Fruit fly (Drosophila melanogaster) whole organism, embryonic: ENCODE measurements around the gene CG16789.
A peak's percentile ranks its signal among the peaks of the same experiment; 100 is the strongest.

Experiments
- Asciz ChIP-seq: fragments of 200-800 bp; sonication (Bioruptor generic); optimal IDR thresholded peaks from 2 replicates; lab custom pipeline; 2017; ENCODE audit warnings: missing biosample characterization, mild to moderate bottlenecking, missing genetic modification characterization, missing genetic modification reagents
- CG11085 ChIP-seq: fragments of 200-800 bp; sonication (Bioruptor generic); IDR thresholded peaks from 2 replicates; pipeline ENCODE4 v1.3.6; 2022; ENCODE audit warnings: missing biosample characterization, missing genetic modification characterization
- CG1233 ChIP-seq: fragments of 200-800 bp; sonication (Bioruptor generic); optimal IDR thresholded peaks from 4 replicates; lab custom pipeline; 2018; ENCODE audit warnings: missing biosample characterization, mild to moderate bottlenecking, missing genetic modification characterization
- CG12769 ChIP-seq: fragments of 200-800 bp; sonication (Bioruptor generic); optimal IDR thresholded peaks from 2 replicates; lab custom pipeline; 2019; ENCODE audit warnings: missing biosample characterization, mild to moderate bottlenecking, missing genetic modification characterization, moderate library complexity
- CG13287 ChIP-seq: fragments of 200-800 bp; sonication (Bioruptor generic); IDR thresholded peaks from 2 replicates; pipeline ENCODE4 v1.3.6; 2022; ENCODE audit warnings: missing biosample characterization, missing genetic modification characterization; ENCODE audit not compliant: partially characterized antibody
- CG14860 ChIP-seq: fragments of 200-800 bp; sonication (Bioruptor generic); IDR thresholded peaks from 3 replicates; pipeline ENCODE4 v1.3.6; 2022; ENCODE audit warnings: missing biosample characterization, missing genetic modification characterization; ENCODE audit not compliant: partially characterized antibody
- CG15696 ChIP-seq: fragments of 200-800 bp; sonication (Bioruptor generic); optimal IDR thresholded peaks from 2 replicates; lab custom pipeline; 2019; ENCODE audit warnings: missing biosample characterization, mild to moderate bottlenecking, missing genetic modification characterization, moderate library complexity
- CG17361 ChIP-seq: fragments of 200-800 bp; sonication (Bioruptor generic); IDR thresholded peaks from 3 replicates; pipeline ENCODE4 v1.3.6; 2022; ENCODE audit warnings: missing biosample characterization, missing genetic modification characterization
- CG2199 ChIP-seq: fragments of 200-800 bp; sonication (Bioruptor generic); IDR thresholded peaks from 3 replicates; pipeline ENCODE4 v1.3.6; 2022; ENCODE audit warnings: missing biosample characterization, missing genetic modification characterization
- CG32767 ChIP-seq: fragments of 200-800 bp; sonication (Bioruptor generic); IDR thresholded peaks from 2 replicates; pipeline ENCODE4 v1.3.6; 2022; ENCODE audit warnings: missing biosample characterization, missing genetic modification characterization
- CG33213 ChIP-seq: fragments of 200-800 bp; sonication (Bioruptor generic); optimal IDR thresholded peaks from 3 replicates; lab custom pipeline; 2016; ENCODE audit warnings: missing biosample characterization, missing genetic modification characterization
- CG4424 ChIP-seq: fragments of 200-800 bp; sonication (Bioruptor generic); optimal IDR thresholded peaks from 3 replicates; lab custom pipeline; 2016; ENCODE audit warnings: missing biosample characterization, missing genetic modification characterization
- CG6683 ChIP-seq: fragments of 200-800 bp; sonication (Bioruptor generic); optimal IDR thresholded peaks from 2 replicates; lab custom pipeline; 2017; ENCODE audit warnings: missing biosample characterization, mild to moderate bottlenecking, missing genetic modification characterization, missing genetic modification reagents
- CG8281 ChIP-seq: fragments of 200-800 bp; sonication (Bioruptor generic); optimal IDR thresholded peaks from 2 replicates; lab custom pipeline; 2018; ENCODE audit warnings: missing biosample characterization, mild to moderate bottlenecking, missing genetic modification characterization, moderate library complexity
- CG8765 ChIP-seq: fragments of 200-800 bp; sonication (Bioruptor generic); IDR thresholded peaks from 2 replicates; pipeline ENCODE4 v1.3.6; 2022; ENCODE audit warnings: missing biosample characterization, missing genetic modification characterization
- Dp ChIP-seq: fragments of 200-800 bp; sonication (Bioruptor generic); optimal IDR thresholded peaks from 2 replicates; lab custom pipeline; 2018; ENCODE audit warnings: missing biosample characterization, mild to moderate bottlenecking, missing genetic modification characterization, moderate library complexity
- Eip74EF ChIP-seq, 2 experiments: fragments of 200-800 bp in 1 of 2; fragments of >200 bp in 1 of 2; sonication (Bioruptor generic) in 1 of 2; optimal IDR thresholded peaks; 2 replicates each; lab custom pipeline; 2017 to 2019; ENCODE audit warnings: missing biosample characterization in 2 of 2, missing genetic modification characterization in 2 of 2, mild to moderate bottlenecking in 1 of 2, moderate library complexity in 1 of 2
- Ets97D ChIP-seq: fragments of 200-800 bp; sonication (Bioruptor generic); optimal IDR thresholded peaks from 3 replicates; lab custom pipeline; 2016; ENCODE audit warnings: missing biosample characterization, missing genetic modification characterization
- Fer3 ChIP-seq: fragments of 200-800 bp; sonication (Bioruptor generic); optimal IDR thresholded peaks from 2 replicates; lab custom pipeline; 2018; ENCODE audit warnings: missing biosample characterization, mild to moderate bottlenecking, missing genetic modification characterization, moderate library complexity
- Lpt ChIP-seq: fragments of >200 bp; optimal IDR thresholded peaks from 2 replicates; lab custom pipeline; 2018; ENCODE audit warnings: missing biosample characterization, missing genetic modification characterization
- NFAT ChIP-seq: fragments of 200-800 bp; sonication (Bioruptor generic); IDR thresholded peaks from 2 replicates; pipeline ENCODE4 v1.3.6; 2022; ENCODE audit warnings: missing biosample characterization, missing genetic modification characterization
- Pdp1 ChIP-seq, 2 experiments: fragments of 200-800 bp; sonication (Bioruptor generic); optimal IDR thresholded peaks; 3 replicates each; lab custom pipeline; 2016; ENCODE audit warnings: missing biosample characterization in 2 of 2, missing genetic modification characterization in 2 of 2, mild to moderate bottlenecking in 1 of 2, moderate library complexity in 1 of 2
- Sry-β ChIP-seq: fragments of 200-800 bp; sonication (Bioruptor generic); optimal IDR thresholded peaks from 2 replicates; lab custom pipeline; 2018; ENCODE audit warnings: missing biosample characterization, mild to moderate bottlenecking, missing genetic modification characterization, moderate library complexity
- Taf1 ChIP-seq: fragments of 200-800 bp; sonication (Bioruptor generic); IDR thresholded peaks from 2 replicates; pipeline ENCODE4 v1.3.6; 2022; ENCODE audit warnings: missing biosample characterization, missing genetic modification characterization
- Trl ChIP-seq, 3 experiments: fragments of >200 bp in 2 of 3; fragments of 200-800 bp in 1 of 3; sonication (Bioruptor generic) in 1 of 3; optimal IDR thresholded peaks; 2 replicates in 1 of 3; 3 replicates in 2 of 3; lab custom pipeline; 2016 to 2017; ENCODE audit warnings: missing biosample characterization in 1 of 3, missing genetic modification characterization in 1 of 3
- chinmo ChIP-seq: fragments of 200-800 bp; sonication (Bioruptor generic); IDR thresholded peaks from 4 replicates; pipeline ENCODE4 v1.3.6; 2022; ENCODE audit warnings: missing biosample characterization, missing genetic modification characterization; ENCODE audit not compliant: partially characterized antibody
- crp ChIP-seq, 2 experiments: fragments of 200-800 bp; sonication (Bioruptor generic); optimal IDR thresholded peaks; 2 replicates in 1 of 2; 3 replicates in 1 of 2; lab custom pipeline; 2017; ENCODE audit warnings: missing biosample characterization in 2 of 2, missing genetic modification characterization in 2 of 2, mild to moderate bottlenecking in 1 of 2, moderate library complexity in 1 of 2
- dm ChIP-seq: fragments of 200-800 bp; sonication (Bioruptor generic); optimal IDR thresholded peaks from 3 replicates; lab custom pipeline; 2016; ENCODE audit warnings: missing biosample characterization, missing genetic modification characterization
- dpn ChIP-seq, 2 experiments: fragments of 200-800 bp; sonication (Bioruptor generic); optimal IDR thresholded peaks; 3 replicates each; lab custom pipeline; 2016; ENCODE audit warnings: missing biosample characterization in 2 of 2, missing genetic modification characterization in 2 of 2
- fd3F ChIP-seq: fragments of 200-800 bp; sonication (Bioruptor generic); optimal IDR thresholded peaks from 2 replicates; lab custom pipeline; 2018; ENCODE audit warnings: missing biosample characterization, mild to moderate bottlenecking, missing genetic modification characterization, moderate library complexity
- hbn ChIP-seq: fragments of 200-800 bp; sonication (Bioruptor generic); IDR thresholded peaks from 2 replicates; pipeline ENCODE4 v1.3.6; 2022; ENCODE audit warnings: missing biosample characterization, missing genetic modification characterization; ENCODE audit not compliant: partially characterized antibody
- ind ChIP-seq: fragments of 200-800 bp; sonication (Bioruptor generic); optimal IDR thresholded peaks from 3 replicates; lab custom pipeline; 2016; ENCODE audit warnings: missing biosample characterization, missing genetic modification characterization
- klu ChIP-seq: fragments of 200-800 bp; sonication (Bioruptor generic); IDR thresholded peaks from 2 replicates; pipeline ENCODE4 v1.3.6; 2022; ENCODE audit warnings: missing biosample characterization, missing genetic modification characterization
- nerfin-1 ChIP-seq: fragments of 200-800 bp; sonication (Bioruptor generic); optimal IDR thresholded peaks from 3 replicates; lab custom pipeline; 2019; ENCODE audit warnings: missing biosample characterization, mild to moderate bottlenecking, missing genetic modification characterization, moderate library complexity
- otp ChIP-seq: fragments of 200-800 bp; sonication (Bioruptor generic); IDR thresholded peaks from 3 replicates; pipeline ENCODE4, ENCODE4 v1.3.6; 2022; ENCODE audit warnings: missing biosample characterization, missing genetic modification characterization
- pb ChIP-seq: fragments of 200-800 bp; sonication (Bioruptor generic); optimal IDR thresholded peaks from 3 replicates; lab custom pipeline; 2016; ENCODE audit warnings: missing biosample characterization, missing genetic modification characterization
- peb ChIP-seq: fragments of 200-800 bp; sonication (Bioruptor generic); IDR thresholded peaks from 2 replicates; pipeline ENCODE4 v1.3.6; 2022; ENCODE audit warnings: missing biosample characterization, missing genetic modification characterization
- salm ChIP-seq: fragments of 200-800 bp; sonication (Bioruptor generic); optimal IDR thresholded peaks from 2 replicates; lab custom pipeline; 2018; ENCODE audit warnings: missing biosample characterization, mild to moderate bottlenecking, missing genetic modification characterization
- sens ChIP-seq: fragments of 200-800 bp; sonication (Bioruptor generic); peaks from one replicate; lab custom pipeline; 2016; ENCODE audit warnings: missing biosample characterization, missing genetic modification characterization
- seq ChIP-seq: fragments of 200-800 bp; sonication (Bioruptor generic); IDR thresholded peaks from 2 replicates; pipeline ENCODE4 v1.3.6; 2022; ENCODE audit warnings: missing biosample characterization, missing genetic modification characterization
- tap ChIP-seq: fragments of 200-800 bp; optimal IDR thresholded peaks from 3 replicates; lab custom pipeline; 2019; ENCODE audit warnings: missing biosample characterization, mild to moderate bottlenecking, missing genetic modification characterization, moderate library complexity
- tio ChIP-seq: fragments of 200-800 bp; sonication (Bioruptor generic); optimal IDR thresholded peaks from 2 replicates; lab custom pipeline; 2017; ENCODE audit warnings: missing biosample characterization, missing genetic modification characterization, inconsistent platforms
- toy ChIP-seq: fragments of 200-800 bp; sonication (Bioruptor generic); IDR thresholded peaks from 2 replicates; pipeline ENCODE4 v1.3.6; 2022; ENCODE audit warnings: missing biosample characterization, missing genetic modification characterization
- trem ChIP-seq: fragments of 200-800 bp; optimal IDR thresholded peaks from 3 replicates; lab custom pipeline; 2019; ENCODE audit warnings: missing biosample characterization, mild to moderate bottlenecking, missing genetic modification characterization, moderate library complexity
- ttk ChIP-seq: fragments of 200-800 bp; sonication (Bioruptor generic); IDR thresholded peaks from 2 replicates; pipeline ENCODE4 v2.1.2; 2022; ENCODE audit warnings: missing biosample characterization, missing genetic modification characterization

CG16789 gene

DNA sequence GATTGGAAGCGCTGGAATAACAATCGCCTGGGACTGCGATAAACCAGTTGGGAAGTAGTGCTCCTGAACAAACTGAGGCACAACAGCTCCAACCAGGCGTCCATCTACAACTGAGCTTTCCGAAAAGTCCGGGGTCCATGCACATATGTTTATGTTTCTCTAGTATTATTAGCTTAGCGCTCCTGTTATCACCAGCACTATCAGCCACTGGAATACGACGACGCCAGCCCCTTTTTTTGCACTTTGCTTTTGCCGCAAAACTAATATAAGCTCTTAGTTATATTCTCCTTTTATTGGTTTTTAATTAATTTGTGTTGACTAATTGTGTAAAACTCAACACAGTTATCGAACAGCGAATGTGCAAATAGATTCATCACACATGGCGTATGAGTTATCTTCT, 5.5 kb downstream of the CG16789 start, which contains the start of gene CG9396:
Gene CG9396 (minus strand): TSS at position 101 of the 400 bp plus-strand sequence.
- TF ChIP-seq Asciz (GFP tag; lab: Kevin White, UChicago) (no peak), sens (GFP tag; lab: Kevin White, UChicago) (peak; percentile 19)

DNA sequence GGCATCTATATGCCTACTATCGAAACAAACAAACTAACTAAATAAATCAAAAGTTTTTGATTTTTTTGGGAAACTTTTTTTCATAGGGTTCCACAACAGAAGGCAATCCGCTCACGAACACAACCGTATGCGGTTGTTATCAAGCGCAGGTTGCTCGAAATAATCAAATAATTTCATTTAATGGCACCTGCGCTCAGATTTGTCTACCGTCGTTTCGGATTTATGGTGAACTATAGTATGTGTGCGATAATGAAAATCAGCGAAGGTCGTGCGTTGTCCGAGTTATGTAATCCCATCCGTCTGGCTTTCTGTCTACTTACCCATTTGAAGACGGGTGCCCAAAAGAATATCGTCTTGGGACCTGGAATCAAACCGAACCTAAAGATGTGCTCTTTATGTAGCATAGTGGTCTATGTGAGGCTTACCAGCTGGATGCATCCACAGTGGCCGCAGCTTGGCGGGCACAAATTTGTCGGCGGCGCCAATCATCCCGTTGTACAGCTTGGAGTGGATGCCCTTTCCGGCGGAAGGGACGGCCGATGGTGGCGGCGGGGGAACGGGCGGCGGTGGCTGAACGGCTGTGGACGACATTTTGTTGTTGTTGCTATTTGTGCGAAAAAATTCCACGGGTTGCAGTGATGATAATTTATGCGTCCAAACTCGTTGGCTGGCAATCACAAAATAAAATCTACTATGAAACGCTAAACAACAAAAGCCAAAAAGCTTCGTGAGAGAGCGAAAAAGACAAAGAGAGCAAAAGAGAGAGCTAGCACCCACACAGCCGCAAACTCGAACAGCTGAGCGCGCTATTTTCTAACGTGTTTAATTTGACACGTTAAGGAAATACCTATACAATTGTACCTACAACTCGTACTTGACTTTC, 7.2 kb downstream of the CG16789 start:
- no peak for TF ChIP-seq CG6683 (GFP tag; lab: Kevin White, UChicago)
- TF ChIP-seq CG13287: peak; percentile 10; the same call in 1 of the 2 replicates
- no peak for TF ChIP-seq sens (GFP tag; lab: Kevin White, UChicago)
- TF ChIP-seq CG33213: no peak
- TF ChIP-seq CG8765 (GFP tag; lab: Robert Waterston, UW): no peak
- TF ChIP-seq CG1233 (GFP tag; lab: Kevin White, UChicago): no peak
- no peak for TF ChIP-seq pb
- peak in 1 of 2 experiments; percentile 96 for TF ChIP-seq Pdp1 (GFP tag; optimal IDR thresholded peaks at IDR 0.05; lab: Kevin White, UChicago)
- TF ChIP-seq CG4424 (GFP tag; lab: Kevin White, UChicago): no peak
- TF ChIP-seq Dp (GFP tag; lab: Kevin White, UChicago): no peak
- TF ChIP-seq CG32767 (GFP tag; lab: Robert Waterston, UW): no peak
- peak; percentile 75; the same call in 1 of the 2 replicates for TF ChIP-seq NFAT (GFP tag; lab: Robert Waterston, UW)
- peak; percentile 69; the same call in 2 of the 4 replicates for TF ChIP-seq chinmo (GFP tag; lab: Robert Waterston, UW)
- no peak for TF ChIP-seq Lpt (GFP tag; lab: Kevin White, UChicago)
- TF ChIP-seq nerfin-1: no peak
- peak; percentile 33; the same call in 1 of the 2 replicates for TF ChIP-seq seq (GFP tag; lab: Robert Waterston, UW)
- TF ChIP-seq tio (GFP tag; lab: Kevin White, UChicago): no peak
- TF ChIP-seq toy: no peak
- TF ChIP-seq Trl (optimal IDR thresholded peaks at IDR 0.05; lab: Kevin White, UChicago): peak; percentile 89 to 95
- no peak for TF ChIP-seq Trl (GFP tag; optimal IDR thresholded peaks at IDR 0.05; lab: Kevin White, UChicago)
- no peak; the same call in 2 of the 3 replicates for TF ChIP-seq otp (GFP tag; lab: Robert Waterston, UW)
- no peak for TF ChIP-seq hbn (GFP tag; lab: Robert Waterston, UW)
- TF ChIP-seq Taf1: no peak
- TF ChIP-seq dpn (GFP tag; optimal IDR thresholded peaks at IDR 0.05; lab: Kevin White, UChicago): no peak
- no peak for TF ChIP-seq CG14860
- 0 out of 3 replicates have a peak, but pooled peaks have one; percentile 40 for TF ChIP-seq CG2199 (GFP tag; lab: Robert Waterston, UW)
- TF ChIP-seq trem (tag; lab: Kevin White, UChicago): no peak
- 0 out of 2 replicates have a peak, but pooled peaks have one; percentile 15 for TF ChIP-seq CG11085
- no peak for TF ChIP-seq CG17361 (GFP tag; lab: Robert Waterston, UW)
- TF ChIP-seq dm (GFP tag; lab: Kevin White, UChicago): no peak
- 0 out of 2 replicates have a peak, but pooled peaks have one; percentile 25 for TF ChIP-seq ttk (GFP tag; lab: Robert Waterston, UW)
- no peak for TF ChIP-seq ind
- no peak for TF ChIP-seq CG15696 (tag; lab: Kevin White, UChicago)
- TF ChIP-seq CG8281 (tag; lab: Kevin White, UChicago): no peak
- no peak for TF ChIP-seq peb (GFP tag; lab: Robert Waterston, UW)
- no peak for TF ChIP-seq Sry-β (GFP tag; lab: Kevin White, UChicago)
- no peak for TF ChIP-seq Ets97D (GFP tag; lab: Kevin White, UChicago)
- TF ChIP-seq crp (GFP tag; optimal IDR thresholded peaks at IDR 0.05; lab: Kevin White, UChicago): no peak
- TF ChIP-seq CG12769 (tag; lab: Kevin White, UChicago): peak; percentile 42
- TF ChIP-seq klu: no peak
- TF ChIP-seq Eip74EF (GFP tag; optimal IDR thresholded peaks at IDR 0.05; lab: Kevin White, UChicago): no peak
- TF ChIP-seq tap (tag; lab: Kevin White, UChicago): no peak
- TF ChIP-seq salm (tag; lab: Kevin White, UChicago): no peak
- no peak for TF ChIP-seq Fer3 (tag; lab: Kevin White, UChicago)
- TF ChIP-seq fd3F: no peak
